Fruit fly (Drosophila melanogaster) whole organism, pupa: ENCODE results near the gene CG11248.
A peak's percentile ranks its signal among the peaks of the same experiment; 100 is the strongest.

Source experiments
- CG10348 ChIP-seq: fragments of 200-800 bp; sonication (Bioruptor generic); IDR thresholded peaks from 2 replicates; pipeline ENCODE4 v1.3.6; 2022; ENCODE audit warnings: missing biosample characterization, missing genetic modification characterization
- CG12605 ChIP-seq: fragments of 200-800 bp; sonication (Bioruptor generic); IDR thresholded peaks from 2 replicates; pipeline ENCODE4 v1.3.6; 2022; ENCODE audit warnings: missing biosample characterization, missing genetic modification characterization
- CG13204 ChIP-seq: fragments of 200-800 bp; sonication (Bioruptor generic); optimal IDR thresholded peaks from 2 replicates; lab custom pipeline; 2018; ENCODE audit warnings: missing biosample characterization, mild to moderate bottlenecking, missing genetic modification characterization, moderate library complexity
- CG14655 ChIP-seq: fragments of 200-800 bp; sonication (Bioruptor generic); optimal IDR thresholded peaks from 3 replicates; lab custom pipeline; 2017; ENCODE audit warnings: mild to moderate bottlenecking, missing biosample characterization, missing genetic modification reagents, missing genetic modification characterization
- CG15710 ChIP-seq: fragments of 200-800 bp; sonication (Bioruptor generic); optimal IDR thresholded peaks from 2 replicates; lab custom pipeline; 2018; ENCODE audit warnings: missing biosample characterization, mild to moderate bottlenecking, missing genetic modification characterization, moderate library complexity
- CG17806 ChIP-seq: fragments of 200-800 bp; sonication (Bioruptor generic); optimal IDR thresholded peaks from 2 replicates; lab custom pipeline; 2018; ENCODE audit warnings: missing biosample characterization, mild to moderate bottlenecking, missing genetic modification characterization, moderate library complexity
- CG32121 ChIP-seq: fragments of 200-800 bp; sonication (Bioruptor generic); IDR thresholded peaks from 2 replicates; pipeline ENCODE4 v1.3.6; 2022; ENCODE audit warnings: missing biosample characterization, missing genetic modification characterization
- CG34367 ChIP-seq: fragments of 200-800 bp; sonication (Bioruptor generic); optimal IDR thresholded peaks from 2 replicates; lab custom pipeline; 2018; ENCODE audit warnings: missing biosample characterization, mild to moderate bottlenecking, missing genetic modification characterization
- CG4496 ChIP-seq: fragments of 200-800 bp; sonication (Bioruptor generic); IDR thresholded peaks from 3 replicates; pipeline ENCODE4 v1.3.6; 2022; ENCODE audit warnings: missing biosample characterization, missing genetic modification characterization
- CG8159 ChIP-seq: fragments of 200-800 bp; sonication (Bioruptor generic); optimal IDR thresholded peaks from 3 replicates; lab custom pipeline; 2018; ENCODE audit warnings: missing biosample characterization, mild to moderate bottlenecking, missing genetic modification characterization, moderate library complexity
- CG8301 ChIP-seq: fragments of 200-800 bp; sonication (Bioruptor generic); optimal IDR thresholded peaks from 2 replicates; lab custom pipeline; 2018; ENCODE audit warnings: missing biosample characterization, mild to moderate bottlenecking, missing genetic modification characterization
- CG9948 ChIP-seq: fragments of 200-800 bp; sonication (Bioruptor generic); optimal IDR thresholded peaks from 2 replicates; lab custom pipeline; 2018; ENCODE audit warnings: missing biosample characterization, mild to moderate bottlenecking, missing genetic modification characterization, moderate library complexity
- D1 ChIP-seq: fragments of 200-800 bp; sonication (Bioruptor generic); optimal IDR thresholded peaks from 2 replicates; lab custom pipeline; 2018; ENCODE audit warnings: missing biosample characterization, mild to moderate bottlenecking, missing genetic modification characterization, moderate library complexity
- EcR ChIP-seq: fragments of 200-800 bp; sonication (Bioruptor generic); optimal IDR thresholded peaks from 3 replicates; lab custom pipeline; 2019; ENCODE audit warnings: missing biosample characterization, missing genetic modification characterization, mild to moderate bottlenecking, moderate library complexity, missing genetic modification reagents
- Ets98B ChIP-seq: fragments of 200-800 bp; sonication (Bioruptor generic); IDR thresholded peaks from 2 replicates; pipeline ENCODE4 v1.3.6; 2022; ENCODE audit warnings: missing biosample characterization, missing genetic modification characterization
- Pif1A ChIP-seq: fragments of 200-800 bp; sonication (Bioruptor generic); optimal IDR thresholded peaks from 3 replicates; lab custom pipeline; 2016; ENCODE audit warnings: missing biosample characterization, missing genetic modification characterization
- Pif1B ChIP-seq: fragments of 200-800 bp; sonication (Bioruptor generic); optimal IDR thresholded peaks from 3 replicates; lab custom pipeline; 2016; ENCODE audit warnings: missing biosample characterization, missing genetic modification characterization
- Snoo ChIP-seq: fragments of 200-800 bp; sonication (Bioruptor generic); optimal IDR thresholded peaks from 3 replicates; lab custom pipeline; 2017; ENCODE audit warnings: missing biosample characterization, mild to moderate bottlenecking, missing genetic modification characterization, inconsistent platforms
- fd96Ca ChIP-seq: fragments of 200-800 bp; sonication (Bioruptor generic); IDR thresholded peaks from 3 replicates; pipeline ENCODE4 v1.3.6; 2022; ENCODE audit warnings: missing biosample characterization, missing genetic modification characterization
- gl ChIP-seq: fragments of 200-800 bp; sonication (Bioruptor generic); optimal IDR thresholded peaks from 2 replicates; lab custom pipeline; 2018; ENCODE audit warnings: missing biosample characterization, mild to moderate bottlenecking, missing genetic modification characterization
- rn ChIP-seq: fragments of 200-800 bp; sonication (Bioruptor generic); IDR thresholded peaks from 2 replicates; pipeline ENCODE4 v1.3.6; 2022; ENCODE audit warnings: missing biosample characterization, missing genetic modification characterization

The CG11248 gene

dm6 chr3L:21652768-21653167 lies 27.1 kb upstream of the CG11248 start:
- TF ChIP-seq EcR (peak; percentile 58), CG32121 (GFP tag; lab: Robert Waterston, UW) (no peak), D1 (tag; lab: Kevin White, UChicago) (peak; percentile 66), Snoo (tag; lab: Kevin White, UChicago) (no peak)
- TF ChIP-seq, all 21 proteins: peak for 2

- TF ChIP-seq fd96Ca (no peak), CG4496 (no peak), EcR (no peak), CG8301 (tag; lab: Kevin White, UChicago) (no peak), CG34367 (tag; lab: Kevin White, UChicago) (no peak), Snoo (tag; lab: Kevin White, UChicago) (no peak), CG32121 (GFP tag; lab: Robert Waterston, UW) (no peak), CG13204 (GFP tag; lab: Kevin White, UChicago) (no peak), CG15710 (tag; lab: Kevin White, UChicago) (no peak), CG17806 (tag; lab: Kevin White, UChicago) (no peak), CG14655 (GFP tag; lab: Kevin White, UChicago) (no peak), Pif1A (GFP tag; lab: Kevin White, UChicago) (no peak), CG12605 (GFP tag; lab: Robert Waterston, UW) (no peak), D1 (tag; lab: Kevin White, UChicago) (no peak), CG8159 (no peak), Pif1B (no peak), CG9948 (no peak), rn (GFP tag; lab: Robert Waterston, UW) (no peak)
Measured at dm6 chr3L:21666880-21667279, 13.0 kb upstream of the CG11248 start, which contains the start of gene Cpr78E. Cpr78E (minus strand) TSS chr3L:21666980.

- TF ChIP-seq CG10348 (GFP tag; lab: Robert Waterston, UW) (no peak), CG15710 (tag; lab: Kevin White, UChicago) (no peak), CG9948 (no peak), CG8301 (tag; lab: Kevin White, UChicago) (no peak), Pif1B (no peak), CG8159 (no peak), fd96Ca (no peak), CG13204 (GFP tag; lab: Kevin White, UChicago) (no peak), EcR (no peak), CG14655 (GFP tag; lab: Kevin White, UChicago) (no peak), Snoo (tag; lab: Kevin White, UChicago) (no peak), D1 (tag; lab: Kevin White, UChicago) (no peak)
Measured at dm6 chr3L:21667530-21667929, 12.3 kb upstream of the CG11248 start.

- TF ChIP-seq CG4496, result no peak
- TF ChIP-seq CG8301 (tag; lab: Kevin White, UChicago), result no peak
- TF ChIP-seq CG32121 (GFP tag; lab: Robert Waterston, UW), result no peak
- TF ChIP-seq CG13204 (GFP tag; lab: Kevin White, UChicago), result no peak
- TF ChIP-seq gl (tag; lab: Kevin White, UChicago), result no peak
- no peak for TF ChIP-seq CG8159
- TF ChIP-seq fd96Ca, result no peak
- no peak for TF ChIP-seq Pif1B
- no peak for TF ChIP-seq CG12605 (GFP tag; lab: Robert Waterston, UW)
- TF ChIP-seq, all 21 proteins: peak for 0
Measured at dm6 chr3L:21671839-21672238, 8.0 kb upstream of the CG11248 start, which contains the start of gene CG11249. CG11249 (plus strand) TSS chr3L:21672139.

- no peak for TF ChIP-seq gl (tag; lab: Kevin White, UChicago)
Measured at dm6 chr3L:21683942-21684341, 4.1 kb downstream of the CG11248 start, which contains the start of gene Sfp78E. Sfp78E (minus strand) TSS chr3L:21684042.

dm6 chr3L:21685753-21686152 lies 5.9 kb downstream of the CG11248 start:
- peak; percentile 87 for TF ChIP-seq CG9948
- TF ChIP-seq CG4496, result peak; percentile 47; the same call in 1 of the 3 replicates
- TF ChIP-seq rn (GFP tag; lab: Robert Waterston, UW), result no peak
- TF ChIP-seq Snoo (tag; lab: Kevin White, UChicago), result no peak
- TF ChIP-seq CG10348 (GFP tag; lab: Robert Waterston, UW), result no peak
- peak; percentile 74 for TF ChIP-seq gl (tag; lab: Kevin White, UChicago)
- peak; percentile 74 for TF ChIP-seq Pif1A (GFP tag; lab: Kevin White, UChicago)
- peak; percentile 83 for TF ChIP-seq CG13204 (GFP tag; lab: Kevin White, UChicago)
- TF ChIP-seq EcR, result peak; percentile 82
- TF ChIP-seq CG34367 (tag; lab: Kevin White, UChicago), result peak; percentile 88
- TF ChIP-seq Ets98B, result no peak
- TF ChIP-seq CG15710 (tag; lab: Kevin White, UChicago), result peak; percentile 92
- TF ChIP-seq CG8301 (tag; lab: Kevin White, UChicago), result peak; percentile 69
- TF ChIP-seq Pif1B, result peak; percentile 77
- TF ChIP-seq CG32121 (GFP tag; lab: Robert Waterston, UW), result no peak
- TF ChIP-seq CG14655 (GFP tag; lab: Kevin White, UChicago), result peak; percentile 86
- TF ChIP-seq CG12605 (GFP tag; lab: Robert Waterston, UW), result no peak
- peak; percentile 79 for TF ChIP-seq D1 (tag; lab: Kevin White, UChicago)
- TF ChIP-seq fd96Ca, result peak; percentile 49; the same call in 1 of the 3 replicates
- peak; percentile 87 for TF ChIP-seq CG17806 (tag; lab: Kevin White, UChicago)
- TF ChIP-seq CG8159, result peak; percentile 94
